Worm (Caenorhabditis elegans) whole organism, young adult: ENCODE measurements around the gene hpl-1.
A peak's percentile ranks its signal among the peaks of the same experiment; 100 is the strongest.

ENCODE experiments used
- B0019.2 ChIP-seq: fragments of 200-800 bp; sonication (Bioruptor generic); conservative IDR thresholded peaks from 2 replicates; pipeline ENCODE4 v1.3.6; 2022; ENCODE audit warnings: missing genetic modification reagents, missing genetic modification characterization, missing compliant biosample characterization
- B0261.1 ChIP-seq: sonication (generic microtip); optimal IDR thresholded peaks from 2 replicates; lab custom pipeline; 2016; ENCODE audit warnings: mild to moderate bottlenecking, missing genetic modification characterization, moderate library complexity, missing compliant biosample characterization
- C17E4.6 ChIP-seq: fragments of 200-800 bp; sonication (Bioruptor generic); IDR thresholded peaks from 2 replicates; pipeline ENCODE4 v1.3.6; 2022; ENCODE audit warnings: missing genetic modification reagents, missing genetic modification characterization, missing compliant biosample characterization
- F22D6.2 ChIP-seq: sonication (generic microtip); optimal IDR thresholded peaks from 2 replicates; lab custom pipeline; 2016; ENCODE audit warnings: mild to moderate bottlenecking, missing genetic modification characterization, missing compliant biosample characterization
- F39B2.1 ChIP-seq: fragments of 200-800 bp; sonication (Bioruptor generic); IDR thresholded peaks from 2 replicates; pipeline ENCODE4 v1.3.6; 2022; ENCODE audit warnings: missing genetic modification reagents, missing genetic modification characterization, missing compliant biosample characterization
- K11D2.4 ChIP-seq: fragments of 200-800 bp; sonication (Bioruptor generic); IDR thresholded peaks from 2 replicates; pipeline ENCODE4 v1.3.6; 2022; ENCODE audit warnings: missing genetic modification reagents, missing genetic modification characterization, missing compliant biosample characterization
- Y53F4B.3 ChIP-seq: fragments of 200-800 bp; sonication (Bioruptor generic); IDR thresholded peaks from 2 replicates; pipeline ENCODE4 v1.3.6; 2022; ENCODE audit warnings: missing genetic modification reagents, missing genetic modification characterization, missing compliant biosample characterization
- Y56A3A.18 ChIP-seq: fragments of 200-800 bp; sonication (Bioruptor generic); IDR thresholded peaks from 2 replicates; pipeline ENCODE4 v1.3.6; 2022; ENCODE audit warnings: missing genetic modification reagents, missing genetic modification characterization, missing compliant biosample characterization
- Y67H2A.10 ChIP-seq: fragments of 200-800 bp; sonication (Bioruptor generic); conservative IDR thresholded peaks from 2 replicates; pipeline ENCODE4 v1.3.6; 2022; ENCODE audit warnings: missing genetic modification reagents, missing genetic modification characterization, missing compliant biosample characterization
- Y79H2A.3 ChIP-seq: fragments of 200-800 bp; sonication (Bioruptor generic); conservative IDR thresholded peaks from 2 replicates; pipeline ENCODE4 v1.3.6; 2022; ENCODE audit warnings: missing genetic modification reagents, missing genetic modification characterization, missing compliant biosample characterization
- aptf-2 ChIP-seq: fragments of 200-800 bp; sonication (Bioruptor generic); conservative IDR thresholded peaks from 2 replicates; pipeline ENCODE4 v1.3.6; 2022; ENCODE audit warnings: missing genetic modification reagents, missing genetic modification characterization, missing compliant biosample characterization
- atf-7 ChIP-seq: sonication (generic microtip); optimal IDR thresholded peaks from 2 replicates; lab custom pipeline; 2017; ENCODE audit warnings: mild to moderate bottlenecking, missing genetic modification characterization, missing compliant biosample characterization
- attf-6 ChIP-seq: fragments of 200-800 bp; sonication (Bioruptor generic); IDR thresholded peaks from 2 replicates; pipeline ENCODE4 v1.3.6; 2022; ENCODE audit warnings: missing genetic modification reagents, missing genetic modification characterization, missing compliant biosample characterization
- bed-2 ChIP-seq: fragments of 200-800 bp; sonication (Bioruptor generic); IDR thresholded peaks from 2 replicates; pipeline ENCODE4 v1.3.6; 2022; ENCODE audit warnings: missing genetic modification reagents, missing genetic modification characterization, missing compliant biosample characterization
- ceh-27 ChIP-seq: fragments of 200-800 bp; sonication (Bioruptor generic); optimal IDR thresholded peaks from 2 replicates; lab custom pipeline; 2018; ENCODE audit warnings: mild to moderate bottlenecking, missing genetic modification characterization, moderate library complexity, missing compliant biosample characterization
- ceh-40 ChIP-seq: fragments of 200-800 bp; sonication (Bioruptor generic); IDR thresholded peaks from 2 replicates; pipeline ENCODE4 v1.3.6; 2022; ENCODE audit warnings: missing genetic modification characterization, missing compliant biosample characterization
- ceh-91 ChIP-seq: fragments of 200-800 bp; sonication (Bioruptor generic); IDR thresholded peaks from 2 replicates; pipeline ENCODE4 v1.3.6; 2022; ENCODE audit warnings: missing genetic modification reagents, missing genetic modification characterization, missing compliant biosample characterization
- chd-7 ChIP-seq: sonication (generic microtip); optimal IDR thresholded peaks from 2 replicates; lab custom pipeline; 2016; ENCODE audit warnings: mild to moderate bottlenecking, missing genetic modification characterization, moderate library complexity, missing compliant biosample characterization
- ekl-4 ChIP-seq: fragments of 200-800 bp; sonication (Bioruptor generic); IDR thresholded peaks from 2 replicates; pipeline ENCODE4 v1.3.6; 2022; ENCODE audit warnings: missing genetic modification reagents, missing genetic modification characterization, missing compliant biosample characterization
- ets-4 ChIP-seq: fragments of 200-800 bp; sonication (Bioruptor generic); optimal IDR thresholded peaks from 2 replicates; lab custom pipeline; 2018; ENCODE audit warnings: mild to moderate bottlenecking, missing genetic modification characterization, missing compliant biosample characterization
- him-1 ChIP-seq: sonication (generic microtip); optimal IDR thresholded peaks from 2 replicates; lab custom pipeline; 2016; ENCODE audit warnings: missing genotype, missing genetic modification reagents, missing genetic modification characterization, missing compliant biosample characterization
- hmg-1.2 ChIP-seq: fragments of 200-800 bp; sonication (Bioruptor generic); IDR thresholded peaks from 2 replicates; pipeline ENCODE4 v1.3.6; 2022; ENCODE audit warnings: missing genetic modification reagents, missing genetic modification characterization, missing compliant biosample characterization
- hrde-1 ChIP-seq: sonication (generic microtip); optimal IDR thresholded peaks from 2 replicates; lab custom pipeline; 2016; ENCODE audit warnings: missing genetic modification characterization, mild to moderate bottlenecking, missing compliant biosample characterization, moderate library complexity, missing genotype, missing genetic modification reagents, borderline replicate concordance
- lag-1 ChIP-seq: fragments of 200-800 bp; sonication (Bioruptor generic); IDR thresholded peaks from 2 replicates; pipeline ENCODE4 v1.3.6; 2022; ENCODE audit warnings: missing genetic modification reagents, missing genetic modification characterization, missing compliant biosample characterization
- lin-26 ChIP-seq: fragments of 200-800 bp; sonication (Bioruptor generic); IDR thresholded peaks from 2 replicates; pipeline ENCODE4 v1.3.6; 2022; ENCODE audit warnings: missing genetic modification reagents, missing genetic modification characterization, missing compliant biosample characterization
- lin-35 ChIP-seq, 3 experiments: fragments of 150-350 bp in 2 of 3; sonication (generic microtip) in 1 of 3; optimal IDR thresholded peaks; 2 replicates each; lab custom pipeline; 2014 to 2018; ENCODE audit warnings: missing biosample characterization in 3 of 3, missing genetic modification characterization in 3 of 3, missing genetic modification reagents in 3 of 3
- lin-54 ChIP-seq: fragments of 200-800 bp; sonication (Bioruptor generic); optimal IDR thresholded peaks from 2 replicates; lab custom pipeline; 2018; ENCODE audit warnings: mild to moderate bottlenecking, missing genetic modification characterization, missing compliant biosample characterization
- lir-1 ChIP-seq: fragments of 200-800 bp; sonication (Bioruptor generic); conservative IDR thresholded peaks from 2 replicates; pipeline ENCODE4 v1.3.6; 2022; ENCODE audit warnings: missing genetic modification reagents, missing genetic modification characterization, missing compliant biosample characterization
- lsl-1 ChIP-seq: fragments of 200-800 bp; sonication (Bioruptor generic); optimal IDR thresholded peaks from 2 replicates; lab custom pipeline; 2018; ENCODE audit warnings: mild to moderate bottlenecking, missing genetic modification characterization, moderate library complexity, missing compliant biosample characterization
- lsy-27 ChIP-seq: sonication (generic microtip); optimal IDR thresholded peaks from 2 replicates; lab custom pipeline; 2017; ENCODE audit warnings: missing genetic modification characterization, mild to moderate bottlenecking, missing compliant biosample characterization, antibody characterized with exemption, missing genotype, borderline replicate concordance; ENCODE audit not compliant: insufficient read depth
- madf-3 ChIP-seq: fragments of 200-800 bp; sonication (Bioruptor generic); IDR thresholded peaks from 2 replicates; pipeline ENCODE4 v1.3.6; 2022; ENCODE audit warnings: missing genetic modification reagents, missing genetic modification characterization, missing compliant biosample characterization
- nfyb-1 ChIP-seq: fragments of 200-800 bp; sonication (Bioruptor generic); IDR thresholded peaks from 2 replicates; pipeline ENCODE4 v1.3.6; 2022; ENCODE audit warnings: missing genetic modification reagents, missing genetic modification characterization, missing compliant biosample characterization
- nhr-80 ChIP-seq: sonication (generic microtip); optimal IDR thresholded peaks from 2 replicates; lab custom pipeline; 2016; ENCODE audit warnings: missing genetic modification characterization, missing compliant biosample characterization
- nhr-90 ChIP-seq: sonication (generic microtip); optimal IDR thresholded peaks from 2 replicates; lab custom pipeline; 2016; ENCODE audit warnings: missing genotype, mild to moderate bottlenecking, missing genetic modification characterization, missing compliant biosample characterization
- repo-1 ChIP-seq: sonication (generic microtip); optimal IDR thresholded peaks from 2 replicates; lab custom pipeline; 2017; ENCODE audit warnings: mild to moderate bottlenecking, missing genetic modification characterization, missing compliant biosample characterization
- sdz-38 ChIP-seq: sonication (generic microtip); optimal IDR thresholded peaks from 2 replicates; lab custom pipeline; 2016; ENCODE audit warnings: missing genotype, missing genetic modification characterization, missing compliant biosample characterization
- snpc-1.3 ChIP-seq: sonication (generic microtip); optimal IDR thresholded peaks from 2 replicates; lab custom pipeline; 2017; ENCODE audit warnings: missing genetic modification characterization, mild to moderate bottlenecking, missing compliant biosample characterization, antibody characterized with exemption, moderate library complexity, missing genotype, missing genetic modification reagents; ENCODE audit not compliant: insufficient read depth
- snpc-3.4 ChIP-seq: sonication (generic microtip); optimal IDR thresholded peaks from 2 replicates; lab custom pipeline; 2017; ENCODE audit warnings: missing genetic modification characterization, mild to moderate bottlenecking, missing compliant biosample characterization, antibody characterized with exemption, moderate library complexity, missing genotype, missing genetic modification reagents
- snpc-4 ChIP-seq, 5 experiments: fragments of 150-350 bp in 1 of 5; sonication (generic microtip) in 4 of 5; optimal IDR thresholded peaks; 2 replicates each; lab custom pipeline; 2014 to 2018; ENCODE audit warnings: missing genetic modification characterization in 5 of 5, missing biosample characterization in 3 of 5, antibody characterized with exemption in 2 of 5, mild to moderate bottlenecking in 2 of 5, missing compliant biosample characterization in 2 of 5, missing genotype in 2 of 5, moderate library complexity in 2 of 5, missing genetic modification reagents in 1 of 5
- somi-1 ChIP-seq: fragments of 200-800 bp; sonication (Bioruptor generic); optimal IDR thresholded peaks from 2 replicates; lab custom pipeline; 2018; ENCODE audit warnings: mild to moderate bottlenecking, missing genetic modification characterization, missing compliant biosample characterization
- sptf-2 ChIP-seq: fragments of 200-800 bp; sonication (Bioruptor generic); optimal IDR thresholded peaks from 2 replicates; lab custom pipeline; 2018; ENCODE audit warnings: mild to moderate bottlenecking, missing genetic modification characterization, missing compliant biosample characterization
- tbp1 ChIP-seq: fragments of 200-800 bp; sonication (Bioruptor generic); optimal IDR thresholded peaks from 2 replicates; lab custom pipeline; 2018; ENCODE audit warnings: mild to moderate bottlenecking, missing genetic modification characterization, missing compliant biosample characterization
- tbx-9 ChIP-seq: sonication (generic microtip); optimal IDR thresholded peaks from 2 replicates; lab custom pipeline; 2016; ENCODE audit warnings: borderline replicate concordance, missing genetic modification characterization, inconsistent platforms, missing compliant biosample characterization
- tlf-1 ChIP-seq: fragments of 200-800 bp; sonication (Bioruptor generic); optimal IDR thresholded peaks from 2 replicates; lab custom pipeline; 2018; ENCODE audit warnings: mild to moderate bottlenecking, missing genetic modification characterization, missing compliant biosample characterization
- unc-62 ChIP-seq: fragments of 150-350 bp; optimal IDR thresholded peaks from 2 replicates; lab custom pipeline; 2014; ENCODE audit warnings: missing biosample characterization, missing genetic modification reagents, missing genetic modification characterization
- ztf-18 ChIP-seq: sonication (generic microtip); optimal IDR thresholded peaks from 2 replicates; lab custom pipeline; 2016; ENCODE audit warnings: missing genotype, mild to moderate bottlenecking, missing genetic modification characterization, missing compliant biosample characterization
- ztf-25 ChIP-seq: fragments of 200-800 bp; sonication (Bioruptor generic); IDR thresholded peaks from 2 replicates; pipeline ENCODE4 v1.3.6; 2022; ENCODE audit warnings: missing genetic modification reagents, missing genetic modification characterization, missing compliant biosample characterization

Gene hpl-1

DNA sequence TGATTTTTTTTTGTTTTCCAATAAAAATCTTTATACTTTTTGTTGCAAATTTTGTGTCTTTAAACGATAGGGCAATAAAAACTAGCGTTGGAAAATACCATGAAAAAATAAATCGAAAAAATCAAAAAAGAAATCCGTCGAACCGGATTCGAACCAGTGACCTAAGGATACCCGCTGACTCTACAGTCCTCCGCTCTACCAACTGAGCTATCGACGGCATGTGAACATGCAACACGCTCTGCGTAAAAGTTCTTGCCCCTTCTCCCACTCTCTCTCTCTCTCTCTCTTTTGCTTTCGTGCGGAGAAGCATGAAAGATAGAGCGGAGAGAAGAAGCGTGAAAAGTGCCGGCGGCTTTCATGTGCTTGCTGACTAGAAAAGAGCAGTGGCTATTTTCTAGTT is 19.4 kb downstream of the hpl-1 start (continued):
- TF ChIP-seq Y67H2A.10 (0 out of 2 replicates have a peak, but pooled peaks have one; percentile 17), K11D2.4 (GFP tag; lab: Robert Waterston, UW) (peak; percentile 66), F22D6.2 (tag; lab: Kevin White, UChicago) (peak; percentile 33), lir-1 (GFP tag; lab: Robert Waterston, UW) (peak; percentile 63; the same call in 1 of the 2 replicates), ztf-25 (GFP tag; lab: Robert Waterston, UW) (peak; percentile 80; the same call in 1 of the 2 replicates), F39B2.1 (GFP tag; lab: Robert Waterston, UW) (0 out of 2 replicates have a peak, but pooled peaks have one; percentile 54), lin-26 (peak; percentile 92), lin-54 (GFP tag; lab: Kevin White, UChicago) (no peak), attf-6 (GFP tag; lab: Robert Waterston, UW) (no peak), chd-7 (tag; lab: Kevin White, UChicago) (peak; percentile 76), Y79H2A.3 (GFP tag; lab: Robert Waterston, UW) (no peak; the same call in 1 of the 2 replicates), ceh-40 (GFP tag; lab: Robert Waterston, UW) (peak; percentile 66; the same call in 1 of the 2 replicates), bed-2 (GFP tag; lab: Robert Waterston, UW) (peak; percentile 35; the same call in 1 of the 2 replicates), somi-1 (GFP tag; lab: Kevin White, UChicago) (peak; percentile 55), repo-1 (tag; lab: Kevin White, UChicago) (peak; percentile 48), tlf-1 (GFP tag; lab: Kevin White, UChicago) (no peak), ztf-18 (tag; lab: Kevin White, UChicago) (peak; percentile 60), nhr-90 (peak; percentile 84), ceh-91 (GFP tag; lab: Robert Waterston, UW) (no peak), lag-1 (GFP tag; lab: Robert Waterston, UW) (0 out of 2 replicates have a peak, but pooled peaks have one; percentile 14), hrde-1 (peak; percentile 61), madf-3 (GFP tag; lab: Robert Waterston, UW) (no peak), sdz-38 (tag; lab: Kevin White, UChicago) (no peak), sptf-2 (no peak), tbx-9 (tag; lab: Kevin White, UChicago) (no peak), nfyb-1 (peak; percentile 89), him-1 (peak; percentile 88), snpc-1.3 (tag; lab: Kevin White, UChicago) (no peak), tbp1 (GFP tag; lab: Kevin White, UChicago) (peak; percentile 97), unc-62 (GFP tag; lab: Kevin White, UChicago) (no peak), lin-35 (GFP tag; optimal IDR thresholded peaks at IDR 0.05; lab: Kevin White, UChicago) (peak in 1 of 3 experiments; percentile 20), atf-7 (peak; percentile 55), aptf-2 (GFP tag; lab: Robert Waterston, UW) (0 out of 2 replicates have a peak, but pooled peaks have one; percentile 34), Y53F4B.3 (no peak), nhr-80 (tag; lab: Kevin White, UChicago) (peak; percentile 34), snpc-4 (GFP tag; optimal IDR thresholded peaks at IDR 0.05; lab: Kevin White, UChicago) (no peak), snpc-4 (tag; optimal IDR thresholded peaks at IDR 0.05; lab: Kevin White, UChicago) (peak in 3 of 4 experiments; percentile 49 to 71 (median 71)), Y56A3A.18 (GFP tag; lab: Robert Waterston, UW) (peak; percentile 86), B0019.2 (GFP tag; lab: Robert Waterston, UW) (no peak), ekl-4 (GFP tag; lab: Robert Waterston, UW) (peak; percentile 82), B0261.1 (tag; lab: Kevin White, UChicago) (peak; percentile 97), ets-4 (no peak), snpc-3.4 (tag; lab: Kevin White, UChicago) (peak; percentile 60), C17E4.6 (no peak), lsy-27 (tag; lab: Kevin White, UChicago) (no peak), lsl-1 (no peak), hmg-1.2 (peak; percentile 83), ceh-27 (GFP tag; lab: Kevin White, UChicago) (peak; percentile 45)
